Worm (Caenorhabditis elegans): ENCODE data around the gene ptp-2.

The ptp-2 gene

DNA sequence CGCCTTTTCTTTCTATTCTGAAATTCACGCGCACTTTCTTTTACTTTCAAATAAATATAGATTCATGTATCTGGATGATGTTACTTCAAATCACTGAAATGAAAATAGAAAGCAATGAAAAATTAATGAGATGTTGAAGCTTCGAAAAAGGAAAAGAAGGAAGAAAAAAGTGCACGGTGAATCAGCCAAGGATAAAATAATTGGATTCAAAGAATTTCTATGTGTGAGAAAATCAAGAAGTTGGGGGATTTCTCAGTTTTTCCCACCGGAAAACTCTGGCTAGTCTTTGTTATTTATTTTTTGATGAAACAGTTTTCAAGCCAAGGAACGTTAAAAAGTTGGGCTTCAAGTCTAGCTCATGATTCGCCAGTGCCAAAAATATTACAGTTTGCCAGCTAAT lies 33.3 kb downstream of the ptp-2 start:
- no peak for TF ChIP-seq nhr-28 (tag; optimal IDR thresholded peaks at IDR 0.05)
- TF ChIP-seq lin-39 (tag; optimal IDR thresholded peaks at IDR 0.05) = no peak
- no peak for TF ChIP-seq unc-39 (tag; optimal IDR thresholded peaks at IDR 0.05)
- no peak for TF ChIP-seq nhr-25 (tag; optimal IDR thresholded peaks at IDR 0.05)
- TF ChIP-seq egl-5 (tag; optimal IDR thresholded peaks at IDR 0.05) = no peak
- no peak for TF ChIP-seq unc-62 (GFP tag; optimal IDR thresholded peaks at IDR 0.05)
- TF ChIP-seq ZK546.5 (tag; optimal IDR thresholded peaks at IDR 0.05) = no peak
- TF ChIP-seq nhr-67 (tag; optimal IDR thresholded peaks at IDR 0.05) = no peak
- no peak for TF ChIP-seq lsy-12 (tag; optimal IDR thresholded peaks at IDR 0.05)
- no peak for TF ChIP-seq fkh-10 (GFP tag; optimal IDR thresholded peaks at IDR 0.05)
- no peak for TF ChIP-seq zag-1 (tag; optimal IDR thresholded peaks at IDR 0.05)

DNA sequence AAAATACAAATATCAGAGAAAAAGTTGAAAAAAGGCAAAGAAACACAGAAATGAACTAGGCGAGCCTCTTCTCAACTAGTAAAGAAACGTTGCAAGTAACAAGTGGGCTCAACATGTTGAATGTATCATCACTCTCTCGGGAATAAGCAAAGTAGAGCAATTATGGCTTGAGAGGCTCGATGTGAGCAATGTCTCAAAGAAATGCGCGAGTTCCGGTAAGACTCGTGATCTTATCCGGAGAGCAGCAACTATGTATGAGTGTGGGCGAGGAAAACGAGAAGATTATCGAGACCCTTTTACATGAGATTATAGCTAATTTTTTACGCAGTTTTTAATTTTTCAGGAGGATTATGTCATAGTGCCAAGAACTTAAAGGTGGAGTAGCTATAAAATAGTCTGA lies 33.8 kb downstream of the ptp-2 start:
- TF ChIP-seq snpc-4 (tag; optimal IDR thresholded peaks at IDR 0.05) (no peak), pqm-1 (tag; optimal IDR thresholded peaks at IDR 0.05) (no peak), nhr-43 (tag; optimal IDR thresholded peaks at IDR 0.05; ENCODE audit: poor library complexity, severe bottlenecking) (no peak), nhr-12 (tag; optimal IDR thresholded peaks at IDR 0.05) (no peak), nfya-1 (tag; optimal IDR thresholded peaks at IDR 0.05; ENCODE audit: insufficient read depth) (peak; percentile 35), lin-39 (tag; optimal IDR thresholded peaks at IDR 0.05) (peak; percentile 54)

DNA sequence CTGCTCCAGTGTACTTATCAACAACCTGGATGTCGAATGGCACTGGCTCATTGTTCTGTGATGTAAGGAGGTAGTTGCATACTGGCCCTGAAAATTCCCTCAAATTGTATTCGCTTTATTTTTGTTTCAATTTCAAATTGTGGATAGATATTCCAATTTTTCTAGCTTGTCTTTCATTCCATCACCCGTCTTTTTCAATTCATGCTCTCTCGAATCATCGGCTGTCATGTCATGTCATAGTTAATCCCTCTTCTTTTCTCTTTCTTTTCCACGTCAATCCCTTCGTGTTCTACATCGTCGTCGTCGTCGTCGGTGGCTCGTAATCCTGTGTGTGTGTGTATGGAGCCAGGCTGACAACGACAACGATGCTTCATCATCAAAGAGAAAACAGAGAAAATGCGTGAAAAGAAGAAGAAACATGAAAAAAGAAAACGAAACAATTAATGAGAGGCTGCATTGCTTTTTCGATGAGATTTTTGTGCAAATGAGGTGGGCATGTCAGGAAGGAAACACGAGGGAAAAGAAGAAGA lies 37.3 kb downstream of the ptp-2 start:
- TF ChIP-seq eor-1 (tag; optimal IDR thresholded peaks at IDR 0.05) (no peak), hmg-11 (tag; optimal IDR thresholded peaks at IDR 0.05) (no peak), nhr-11 (tag; optimal IDR thresholded peaks at IDR 0.05) (no peak), mdl-1 (tag; optimal IDR thresholded peaks at IDR 0.05) (no peak), nhr-28 (tag; optimal IDR thresholded peaks at IDR 0.05) (no peak), fkh-10 (GFP tag; optimal IDR thresholded peaks at IDR 0.05) (no peak), nhr-67 (tag; optimal IDR thresholded peaks at IDR 0.05) (no peak), aly-2 (tag; optimal IDR thresholded peaks at IDR 0.05) (no peak), ceh-9 (tag; optimal IDR thresholded peaks at IDR 0.05) (no peak), fkh-2 (tag; optimal IDR thresholded peaks at IDR 0.05) (no peak), egl-27 (tag; optimal IDR thresholded peaks at IDR 0.05) (no peak), unc-62 (GFP tag; optimal IDR thresholded peaks at IDR 0.05) (peak; percentile 12), snpc-4 (tag; optimal IDR thresholded peaks at IDR 0.05) (no peak), daf-12 (tag; optimal IDR thresholded peaks at IDR 0.05) (no peak), lin-15B (tag; optimal IDR thresholded peaks at IDR 0.05) (no peak), lsy-12 (tag; optimal IDR thresholded peaks at IDR 0.05) (no peak), pqm-1 (tag; optimal IDR thresholded peaks at IDR 0.05) (no peak), unc-39 (tag; optimal IDR thresholded peaks at IDR 0.05) (no peak), elt-1 (tag; optimal IDR thresholded peaks at IDR 0.05) (no peak), egl-5 (tag; optimal IDR thresholded peaks at IDR 0.05) (peak; percentile 30), mml-1 (tag; optimal IDR thresholded peaks at IDR 0.05) (no peak), nfya-1 (tag; optimal IDR thresholded peaks at IDR 0.05; ENCODE audit: insufficient read depth) (peak; percentile 14), lin-39 (tag; optimal IDR thresholded peaks at IDR 0.05) (peak; percentile 39), R02D3.7 (tag; optimal IDR thresholded peaks at IDR 0.05) (no peak), ceh-16 (tag; optimal IDR thresholded peaks at IDR 0.05) (no peak), nhr-43 (tag; optimal IDR thresholded peaks at IDR 0.05; ENCODE audit: poor library complexity, severe bottlenecking) (no peak), ZK546.5 (tag; optimal IDR thresholded peaks at IDR 0.05) (no peak), tbx-2 (tag; optimal IDR thresholded peaks at IDR 0.05) (no peak)

DNA sequence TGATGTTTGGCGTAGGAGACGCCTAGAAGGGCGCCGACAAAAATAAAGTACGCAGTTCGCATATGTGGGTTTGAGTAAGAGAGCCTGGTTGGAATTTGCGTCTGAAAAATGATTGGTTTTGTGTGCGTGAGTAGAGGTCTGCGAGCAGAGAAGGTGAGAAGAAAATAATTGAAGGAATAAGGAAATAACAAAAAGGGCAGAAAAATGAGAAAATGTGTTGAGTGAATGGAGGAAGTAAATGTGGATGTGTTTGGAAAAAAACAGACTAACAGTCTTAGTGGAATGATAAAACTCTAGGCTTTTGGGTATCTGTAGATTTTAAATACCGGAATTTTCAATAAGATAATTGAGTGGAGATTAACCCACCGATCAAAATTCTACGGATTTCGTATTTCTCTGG lies 38.1 kb downstream of the ptp-2 start, which contains the start of gene casy-1:
Gene casy-1 (minus strand): TSS at position 101 of the 400 bp plus-strand sequence.
- TF ChIP-seq daf-12 (tag; optimal IDR thresholded peaks at IDR 0.05) = no peak
- TF ChIP-seq nhr-67 (tag; optimal IDR thresholded peaks at IDR 0.05) = no peak
- TF ChIP-seq elt-3 (tag; optimal IDR thresholded peaks at IDR 0.05) = no peak
- no peak for TF ChIP-seq R02D3.7 (tag; optimal IDR thresholded peaks at IDR 0.05)
- TF ChIP-seq ceh-82 (tag; optimal IDR thresholded peaks at IDR 0.05) = no peak
- no peak for TF ChIP-seq skn-1 (tag; optimal IDR thresholded peaks at IDR 0.05)
- no peak for TF ChIP-seq nhr-23 (tag; optimal IDR thresholded peaks at IDR 0.05)
- TF ChIP-seq nfya-1 (tag; optimal IDR thresholded peaks at IDR 0.05; ENCODE audit: insufficient read depth) = no peak
- no peak for TF ChIP-seq lin-39 (tag; optimal IDR thresholded peaks at IDR 0.05)
- no peak for TF ChIP-seq egl-27 (tag; optimal IDR thresholded peaks at IDR 0.05)
- no peak for TF ChIP-seq nhr-12 (tag; optimal IDR thresholded peaks at IDR 0.05)

All from whole organism, L3 larva.